Worm (Caenorhabditis elegans) whole organism, L3 larva: ENCODE data around the gene T19H5.6.

ENCODE experiments used
- R02D3.7 ChIP-seq: fragments of 150-350 bp; optimal IDR thresholded peaks from 2 replicates; lab custom pipeline; 2014; ENCODE audit warnings: missing biosample characterization, missing genetic modification characterization
- ZK546.5 ChIP-seq: sonication (generic microtip); optimal IDR thresholded peaks from 2 replicates; lab custom pipeline; 2017; ENCODE audit warnings: missing biosample characterization, missing genetic modification characterization
- aly-2 ChIP-seq: fragments of 150-350 bp; optimal IDR thresholded peaks from 2 replicates; lab custom pipeline; 2014; ENCODE audit warnings: missing biosample characterization, missing genetic modification characterization
- ama-1 ChIP-seq: fragments of 150-350 bp; optimal IDR thresholded peaks from 2 replicates; lab custom pipeline; 2018
- ceh-16 ChIP-seq: sonication (generic microtip); optimal IDR thresholded peaks from 2 replicates; lab custom pipeline; 2017; ENCODE audit warnings: missing biosample characterization, missing genetic modification characterization
- ceh-28 ChIP-seq: fragments of 150-350 bp; optimal IDR thresholded peaks from 2 replicates; lab custom pipeline; 2014; ENCODE audit warnings: missing biosample characterization, missing genetic modification reagents, missing genetic modification characterization
- ceh-82 ChIP-seq: fragments of 150-350 bp; optimal IDR thresholded peaks from 2 replicates; lab custom pipeline; 2014; ENCODE audit warnings: missing biosample characterization, missing genetic modification characterization
- ceh-9 ChIP-seq: sonication (generic microtip); optimal IDR thresholded peaks from 2 replicates; lab custom pipeline; 2018; ENCODE audit warnings: missing biosample characterization, missing genetic modification characterization
- daf-12 ChIP-seq: fragments of 150-350 bp; optimal IDR thresholded peaks from 2 replicates; lab custom pipeline; 2014; ENCODE audit warnings: missing biosample characterization, missing genetic modification reagents, missing genetic modification characterization
- egl-27 ChIP-seq: sonication (generic microtip); optimal IDR thresholded peaks from 4 replicates; lab custom pipeline; 2017; ENCODE audit warnings: missing biosample characterization, missing genetic modification reagents, missing genetic modification characterization
- egl-5 ChIP-seq: fragments of 150-350 bp; optimal IDR thresholded peaks from 2 replicates; lab custom pipeline; 2017; ENCODE audit warnings: missing biosample characterization, missing genetic modification reagents, missing genetic modification characterization, inconsistent platforms
- elt-1 ChIP-seq: fragments of 150-350 bp; optimal IDR thresholded peaks from 2 replicates; lab custom pipeline; 2014; ENCODE audit warnings: missing biosample characterization, missing genetic modification characterization
- elt-2 ChIP-seq: sonication (generic microtip); optimal IDR thresholded peaks from 2 replicates; lab custom pipeline; 2016; ENCODE audit warnings: missing genetic modification reagents, mild to moderate bottlenecking, missing genetic modification characterization, missing compliant biosample characterization
- elt-3 ChIP-seq, 3 experiments: fragments of 150-350 bp in 1 of 3; sonication (generic microtip) in 2 of 3; optimal IDR thresholded peaks; 2 replicates in 2 of 3; 4 replicates in 1 of 3; lab custom pipeline; 2014 to 2017; ENCODE audit warnings: missing biosample characterization in 3 of 3, missing genetic modification characterization in 3 of 3
- eor-1 ChIP-seq, 2 experiments: fragments of 150-350 bp; optimal IDR thresholded peaks; 2 replicates each; lab custom pipeline; 2014 to 2018; ENCODE audit warnings: missing biosample characterization in 2 of 2, missing genetic modification characterization in 2 of 2
- fkh-10 ChIP-seq: sonication (generic microtip); optimal IDR thresholded peaks from 2 replicates; lab custom pipeline; 2017; ENCODE audit warnings: missing biosample characterization, missing genetic modification reagents, missing genetic modification characterization
- fkh-2 ChIP-seq: fragments of 150-350 bp; optimal IDR thresholded peaks from 2 replicates; lab custom pipeline; 2014; ENCODE audit warnings: missing biosample characterization, missing genetic modification reagents, missing genetic modification characterization
- fos-1 ChIP-seq: fragments of 150-350 bp; optimal IDR thresholded peaks from 2 replicates; lab custom pipeline; 2014; ENCODE audit warnings: missing biosample characterization, missing genetic modification characterization
- hmg-11 ChIP-seq: sonication (generic microtip); optimal IDR thresholded peaks from 2 replicates; lab custom pipeline; 2016; ENCODE audit warnings: missing genetic modification characterization, missing compliant biosample characterization
- jun-1 ChIP-seq: fragments of 150-350 bp; optimal IDR thresholded peaks from 2 replicates; lab custom pipeline; 2014; ENCODE audit warnings: missing biosample characterization, missing genetic modification reagents, missing genetic modification characterization
- lin-15B ChIP-seq: fragments of 150-350 bp; optimal IDR thresholded peaks from 2 replicates; lab custom pipeline; 2014; ENCODE audit warnings: missing biosample characterization, missing genetic modification characterization
- lin-39 ChIP-seq: fragments of 150-350 bp; optimal IDR thresholded peaks from 2 replicates; lab custom pipeline; 2018; ENCODE audit warnings: missing biosample characterization, missing genetic modification reagents, missing genetic modification characterization
- lsy-12 ChIP-seq: sonication (generic microtip); optimal IDR thresholded peaks from 2 replicates; lab custom pipeline; 2016; ENCODE audit warnings: mild to moderate bottlenecking, missing genetic modification characterization, missing compliant biosample characterization
- mdl-1 ChIP-seq: fragments of 150-350 bp; optimal IDR thresholded peaks from 2 replicates; lab custom pipeline; 2014; ENCODE audit warnings: missing biosample characterization, missing genetic modification characterization
- mml-1 ChIP-seq: fragments of 150-350 bp; sonication (generic microtip); optimal IDR thresholded peaks from 3 replicates; lab custom pipeline; 2014; ENCODE audit warnings: missing biosample characterization, missing genetic modification characterization
- nfya-1 ChIP-seq: sonication (generic microtip); optimal IDR thresholded peaks from 2 replicates; lab custom pipeline; 2017; ENCODE audit warnings: missing genetic modification characterization, mild to moderate bottlenecking, missing compliant biosample characterization, antibody characterized with exemption, moderate library complexity; ENCODE audit not compliant: insufficient read depth
- nhr-11 ChIP-seq: fragments of 150-350 bp; optimal IDR thresholded peaks from 2 replicates; lab custom pipeline; 2014; ENCODE audit warnings: missing biosample characterization, missing genetic modification characterization
- nhr-12 ChIP-seq: fragments of 150-350 bp; optimal IDR thresholded peaks from 2 replicates; lab custom pipeline; 2014; ENCODE audit warnings: missing biosample characterization, missing genetic modification characterization
- nhr-23 ChIP-seq: fragments of 150-350 bp; optimal IDR thresholded peaks from 2 replicates; lab custom pipeline; 2014; ENCODE audit warnings: missing biosample characterization, missing genetic modification reagents, missing genetic modification characterization
- nhr-237 ChIP-seq: fragments of 150-350 bp; optimal IDR thresholded peaks from 2 replicates; lab custom pipeline; 2014; ENCODE audit warnings: missing biosample characterization, missing genetic modification characterization
- nhr-25 ChIP-seq: sonication (generic microtip); optimal IDR thresholded peaks from 2 replicates; lab custom pipeline; 2017; ENCODE audit warnings: missing biosample characterization, missing genetic modification characterization
- nhr-28 ChIP-seq: fragments of 150-350 bp; optimal IDR thresholded peaks from 2 replicates; lab custom pipeline; 2014; ENCODE audit warnings: missing biosample characterization, missing genetic modification characterization
- nhr-43 ChIP-seq: sonication (generic microtip); optimal IDR thresholded peaks from 2 replicates; lab custom pipeline; 2016; ENCODE audit warnings: mild to moderate bottlenecking, missing genetic modification characterization, missing compliant biosample characterization; ENCODE audit not compliant: poor library complexity, severe bottlenecking
- nhr-67 ChIP-seq: fragments of 150-350 bp; optimal IDR thresholded peaks from 2 replicates; lab custom pipeline; 2014; ENCODE audit warnings: missing biosample characterization, missing genetic modification characterization
- nhr-76 ChIP-seq: fragments of 150-350 bp; sonication (generic microtip); optimal IDR thresholded peaks from 5 replicates; lab custom pipeline; 2014; ENCODE audit warnings: missing biosample characterization, missing genetic modification characterization
- pha-4 ChIP-seq: fragments of 150-350 bp; optimal IDR thresholded peaks from 2 replicates; lab custom pipeline; 2014; ENCODE audit warnings: missing biosample characterization, missing genetic modification reagents, missing genetic modification characterization
- pqm-1 ChIP-seq: fragments of 150-350 bp; optimal IDR thresholded peaks from 2 replicates; lab custom pipeline; 2017; ENCODE audit warnings: missing biosample characterization, missing genetic modification characterization, inconsistent platforms
- sea-2 ChIP-seq: fragments of 150-350 bp; sonication (generic microtip); optimal IDR thresholded peaks from 4 replicates; lab custom pipeline; 2014; ENCODE audit warnings: missing biosample characterization, missing genetic modification reagents, missing genetic modification characterization
- skn-1 ChIP-seq: fragments of 150-350 bp; optimal IDR thresholded peaks from 2 replicates; lab custom pipeline; 2014; ENCODE audit warnings: missing biosample characterization, missing genetic modification characterization
- snpc-4 ChIP-seq: fragments of 150-350 bp; optimal IDR thresholded peaks from 2 replicates; lab custom pipeline; 2014; ENCODE audit warnings: missing biosample characterization, missing genetic modification characterization
- unc-39 ChIP-seq: sonication (generic microtip); optimal IDR thresholded peaks from 4 replicates; lab custom pipeline; 2017; ENCODE audit warnings: missing biosample characterization, missing genetic modification characterization
- unc-62 ChIP-seq: fragments of 150-350 bp; sonication (generic microtip); optimal IDR thresholded peaks from 4 replicates; lab custom pipeline; 2014; ENCODE audit warnings: missing biosample characterization, missing genetic modification reagents, missing genetic modification characterization
- ztf-11 ChIP-seq: fragments of 150-350 bp; optimal IDR thresholded peaks from 2 replicates; lab custom pipeline; 2014; ENCODE audit warnings: missing biosample characterization, missing genetic modification characterization
- ztf-4 ChIP-seq: fragments of 150-350 bp; optimal IDR thresholded peaks from 2 replicates; lab custom pipeline; 2014; ENCODE audit warnings: missing biosample characterization, missing genetic modification characterization

T19H5.6 gene

DNA sequence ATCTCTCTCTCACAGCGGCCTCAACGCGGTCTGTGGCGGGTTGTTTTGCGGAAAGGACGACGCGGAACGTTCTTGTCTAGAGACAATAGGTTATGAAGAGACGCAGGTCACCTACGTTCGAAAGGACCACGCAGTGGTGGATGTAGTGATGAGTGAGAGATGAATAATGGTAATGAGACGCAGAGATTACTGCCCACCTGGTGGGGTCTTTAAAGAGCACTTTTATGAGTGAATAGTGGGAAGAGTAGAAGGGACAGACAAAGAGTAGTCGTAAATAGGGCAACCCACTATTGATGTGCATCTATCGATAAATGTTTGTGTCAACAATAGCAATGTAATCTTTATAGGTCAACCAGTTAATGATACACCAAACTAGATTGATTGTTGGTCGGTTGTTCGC is 21.0 kb upstream of the T19H5.6 start:
- TF ChIP-seq ZK546.5 (tag; lab: Kevin White, UChicago) (no peak), elt-3 (tag; optimal IDR thresholded peaks at IDR 0.05; lab: Kevin White, UChicago) (no peak), eor-1 (tag; optimal IDR thresholded peaks at IDR 0.05; lab: Kevin White, UChicago) (no peak), pha-4 (tag; lab: Kevin White, UChicago) (peak; percentile 40), lin-39 (tag; lab: Kevin White, UChicago) (peak; percentile 8), hmg-11 (tag; lab: Kevin White, UChicago) (peak; percentile 19)

DNA sequence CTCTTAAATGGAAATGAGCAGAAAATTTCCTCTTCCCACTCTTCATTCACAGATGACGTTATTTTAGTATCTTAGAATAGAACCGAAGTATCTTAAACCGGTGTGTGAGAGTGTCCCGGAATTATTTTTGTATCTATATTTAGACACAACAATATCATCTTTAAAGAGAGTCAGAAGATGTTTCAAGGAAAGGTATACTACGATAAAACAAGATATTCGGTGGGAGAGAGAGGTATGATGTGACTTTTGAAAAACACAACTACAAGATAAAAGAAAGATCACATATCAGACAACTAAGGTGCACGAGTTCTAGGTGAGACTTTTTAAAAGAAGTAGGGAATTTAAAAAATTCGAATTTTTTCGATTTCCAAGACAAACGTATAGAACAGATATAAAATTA is 20.6 kb upstream of the T19H5.6 start:
- TF ChIP-seq snpc-4 (tag; lab: Kevin White, UChicago) (no peak), aly-2 (tag; lab: Kevin White, UChicago) (no peak), mdl-1 (tag; lab: Kevin White, UChicago) (no peak), nhr-43 (peak; percentile 33), nhr-25 (no peak), pha-4 (tag; lab: Kevin White, UChicago) (no peak), unc-62 (GFP tag; lab: Kevin White, UChicago) (no peak)

DNA sequence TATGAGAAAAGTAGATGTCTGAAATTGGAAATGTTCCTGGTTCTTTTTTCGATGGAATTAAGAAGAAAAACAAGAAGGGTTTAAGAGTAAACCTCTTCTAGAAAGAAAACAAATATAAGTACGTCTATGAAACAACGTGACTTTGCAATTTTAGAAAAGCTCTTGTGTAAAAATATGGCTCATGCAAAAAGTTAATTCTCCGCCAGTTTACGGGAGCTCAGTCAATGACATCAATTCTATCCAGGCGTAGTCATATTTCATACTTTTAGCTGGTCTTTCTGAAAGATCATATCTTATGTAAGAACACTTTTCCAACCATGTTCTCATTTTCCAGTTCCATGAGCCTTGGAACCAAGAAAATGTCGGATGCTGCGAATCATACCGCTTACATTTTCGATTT is 19.9 kb upstream of the T19H5.6 start:
- TF ChIP-seq ZK546.5 (tag; lab: Kevin White, UChicago): no peak
- TF ChIP-seq skn-1: no peak
- no peak for TF ChIP-seq lsy-12 (tag; lab: Kevin White, UChicago)
- no peak for TF ChIP-seq ztf-4 (tag; lab: Kevin White, UChicago)
- no peak for TF ChIP-seq R02D3.7 (tag; lab: Kevin White, UChicago)
- no peak for TF ChIP-seq unc-62 (GFP tag; lab: Kevin White, UChicago)
- no peak for TF ChIP-seq fos-1 (tag; lab: Kevin White, UChicago)
- TF ChIP-seq ceh-16: no peak
- no peak for TF ChIP-seq ztf-11 (tag; lab: Kevin White, UChicago)
- TF ChIP-seq nhr-43: no peak
- TF ChIP-seq eor-1 (tag; optimal IDR thresholded peaks at IDR 0.05; lab: Kevin White, UChicago): no peak
- TF ChIP-seq nhr-11 (tag; lab: Kevin White, UChicago): no peak
- TF ChIP-seq pha-4 (tag; lab: Kevin White, UChicago): no peak
- TF ChIP-seq, all 47 proteins: peak for 0

DNA sequence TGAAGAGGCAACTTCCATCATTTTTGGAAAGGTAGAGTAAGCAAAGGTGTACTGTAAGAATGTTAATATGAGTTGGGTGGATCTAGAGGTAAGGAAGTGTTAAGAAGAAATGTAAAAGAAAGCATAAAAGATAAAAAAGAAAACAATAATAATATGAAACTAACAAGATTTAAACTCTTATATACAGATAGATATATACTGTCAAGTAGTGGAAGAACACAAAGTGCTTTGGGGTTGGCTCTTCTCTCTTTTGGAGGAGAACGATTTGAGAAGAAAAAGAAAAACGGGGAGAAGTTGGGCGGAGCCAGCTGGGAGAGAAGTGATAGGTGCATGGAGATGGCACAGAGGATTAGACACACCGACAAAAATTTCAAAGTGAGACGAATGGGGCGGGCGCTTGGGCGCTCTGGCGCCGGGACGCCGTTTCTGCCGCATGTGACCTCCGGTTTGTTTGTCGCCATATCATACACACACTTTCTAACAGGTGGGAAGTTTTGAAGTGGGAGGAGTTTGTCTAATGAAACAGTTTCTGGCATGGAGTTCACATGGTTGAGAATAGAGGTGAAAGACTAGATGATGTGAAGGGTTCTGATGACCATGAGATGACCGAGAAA is 17.4 kb upstream of the T19H5.6 start, which contains the start of gene T19H5.4:
Gene T19H5.4 (minus strand): TSS at position 51 of the 614 bp plus-strand sequence.
- TF ChIP-seq ceh-82 (tag; lab: Kevin White, UChicago) (no peak), mdl-1 (tag; lab: Kevin White, UChicago) (no peak), lsy-12 (tag; lab: Kevin White, UChicago) (peak; percentile 14), nhr-23 (no peak), pha-4 (tag; lab: Kevin White, UChicago) (peak; percentile 64), fkh-2 (no peak), nhr-43 (peak; percentile 59), nhr-11 (tag; lab: Kevin White, UChicago) (no peak), fkh-10 (GFP tag; lab: Kevin White, UChicago) (no peak), R02D3.7 (tag; lab: Kevin White, UChicago) (no peak), nhr-28 (tag; lab: Kevin White, UChicago) (no peak), ZK546.5 (tag; lab: Kevin White, UChicago) (no peak), jun-1 (tag; lab: Kevin White, UChicago) (peak; percentile 31), elt-2 (tag; lab: Kevin White, UChicago) (peak; percentile 82), ceh-28 (no peak), nfya-1 (peak; percentile 78), hmg-11 (tag; lab: Kevin White, UChicago) (no peak), aly-2 (tag; lab: Kevin White, UChicago) (no peak), egl-27 (tag; lab: Kevin White, UChicago) (no peak), sea-2 (GFP tag; lab: Kevin White, UChicago) (no peak), unc-62 (GFP tag; lab: Kevin White, UChicago) (no peak), ztf-4 (tag; lab: Kevin White, UChicago) (no peak), pqm-1 (tag; lab: Kevin White, UChicago) (peak; percentile 34), ceh-16 (no peak), mml-1 (tag; lab: Kevin White, UChicago) (no peak), daf-12 (tag; lab: Kevin White, UChicago) (no peak), elt-1 (tag; lab: Kevin White, UChicago) (no peak), nhr-25 (peak; percentile 11), lin-15B (no peak), nhr-76 (tag; lab: Kevin White, UChicago) (no peak), elt-3 (tag; optimal IDR thresholded peaks at IDR 0.05; lab: Kevin White, UChicago) (peak in 1 of 3 experiments; percentile 39), unc-39 (tag; lab: Kevin White, UChicago) (no peak), nhr-237 (tag; lab: Kevin White, UChicago) (no peak), ama-1 (peak; percentile 16), nhr-67 (no peak), ceh-9 (tag; lab: Kevin White, UChicago) (no peak), lin-39 (tag; lab: Kevin White, UChicago) (no peak), nhr-12 (tag; lab: Kevin White, UChicago) (no peak), egl-5 (no peak), eor-1 (tag; optimal IDR thresholded peaks at IDR 0.05; lab: Kevin White, UChicago) (no peak), snpc-4 (tag; lab: Kevin White, UChicago) (no peak)
